Worm (Caenorhabditis elegans) whole organism, mixed stage, embryonic: Measurements from ENCODE around the gene col-147.

Source experiments
- ceh-83 ChIP-seq: fragments of 200-800 bp; sonication (Bioruptor generic); optimal IDR thresholded peaks from 2 replicates; lab custom pipeline; 2018; ENCODE audit warnings: mild to moderate bottlenecking, missing genetic modification characterization, missing compliant biosample characterization
- elt-3 ChIP-seq: fragments of 150-350 bp; optimal IDR thresholded peaks from 2 replicates; lab custom pipeline; 2014; ENCODE audit warnings: missing biosample characterization, missing genetic modification characterization
- lin-13 ChIP-seq: fragments of 150-350 bp; optimal IDR thresholded peaks from 2 replicates; lab custom pipeline; 2014; ENCODE audit warnings: missing biosample characterization, missing genetic modification characterization
- lsy-2 ChIP-seq: fragments of 150-350 bp; optimal IDR thresholded peaks from 2 replicates; lab custom pipeline; 2014; ENCODE audit warnings: missing biosample characterization, missing genetic modification characterization
- nhr-2 ChIP-seq: fragments of 150-350 bp; optimal IDR thresholded peaks from 2 replicates; lab custom pipeline; 2014; ENCODE audit warnings: missing biosample characterization, missing genetic modification characterization
- nhr-237 ChIP-seq: fragments of 150-350 bp; optimal IDR thresholded peaks from 2 replicates; lab custom pipeline; 2014; ENCODE audit warnings: missing biosample characterization, missing genetic modification characterization
- nhr-28 ChIP-seq: fragments of 150-350 bp; optimal IDR thresholded peaks from 2 replicates; lab custom pipeline; 2014; ENCODE audit warnings: missing biosample characterization, missing genetic modification characterization
- pha-4 ChIP-seq: fragments of 150-350 bp; optimal IDR thresholded peaks from 2 replicates; lab custom pipeline; 2018; ENCODE audit warnings: missing biosample characterization, missing genetic modification reagents, missing genetic modification characterization
- snpc-4 ChIP-seq: fragments of 150-350 bp; optimal IDR thresholded peaks from 2 replicates; lab custom pipeline; 2014; ENCODE audit warnings: missing biosample characterization, missing genetic modification characterization
- tbx-8 ChIP-seq: fragments of 200-800 bp; sonication (Bioruptor generic); optimal IDR thresholded peaks from 2 replicates; lab custom pipeline; 2018; ENCODE audit warnings: mild to moderate bottlenecking, missing genetic modification characterization, moderate library complexity, missing compliant biosample characterization
- unc-120 ChIP-seq: sonication (generic microtip); optimal IDR thresholded peaks from 2 replicates; lab custom pipeline; 2017; ENCODE audit warnings: missing genetic modification characterization, missing compliant biosample characterization; ENCODE audit not compliant: poor library complexity, severe bottlenecking
- unc-39 ChIP-seq: fragments of 150-350 bp; optimal IDR thresholded peaks from 2 replicates; lab custom pipeline; 2014; ENCODE audit warnings: missing biosample characterization, missing genetic modification characterization
- ztf-11 ChIP-seq: fragments of 150-350 bp; optimal IDR thresholded peaks from 2 replicates; lab custom pipeline; 2014; ENCODE audit warnings: missing biosample characterization, missing genetic modification characterization

DNA sequence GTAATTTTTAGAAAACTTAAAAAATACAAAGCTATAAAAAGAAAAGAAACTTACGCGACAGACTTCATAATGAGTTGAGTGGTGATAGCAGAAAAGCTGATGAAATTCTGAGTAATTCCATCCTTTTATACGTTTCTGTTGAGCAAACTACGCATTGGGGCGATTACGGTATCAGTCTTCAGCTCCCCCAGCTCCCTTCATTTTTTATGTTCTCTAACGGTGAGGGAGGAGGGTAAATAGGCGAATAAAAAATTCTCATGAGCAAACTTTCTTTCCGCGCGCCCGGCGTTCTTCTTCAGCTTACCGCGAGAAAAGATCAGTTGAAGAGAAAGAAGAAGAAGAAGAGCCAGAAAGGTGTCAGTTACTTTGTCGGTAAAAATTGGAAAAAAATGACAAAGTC is 14.2 kb downstream of the col-147 start, which contains the start of gene idpc-7:
- TF ChIP-seq unc-120 = no peak
- no peak for TF ChIP-seq elt-3 (tag; lab: Kevin White, UChicago)
- TF ChIP-seq nhr-2 (tag; lab: Kevin White, UChicago) = no peak
- no peak for TF ChIP-seq nhr-237 (tag; lab: Kevin White, UChicago)
- TF ChIP-seq ztf-11 (tag; lab: Kevin White, UChicago) = no peak
- no peak for TF ChIP-seq pha-4 (tag; lab: Kevin White, UChicago)
- no peak for TF ChIP-seq lin-13 (tag; lab: Kevin White, UChicago)
- TF ChIP-seq unc-39 = no peak
- no peak for TF ChIP-seq nhr-28 (tag; lab: Kevin White, UChicago)
- no peak for TF ChIP-seq snpc-4 (tag; lab: Kevin White, UChicago)
- no peak for TF ChIP-seq lsy-2 (tag; lab: Kevin White, UChicago)
- TF ChIP-seq ceh-83 = no peak
- no peak for TF ChIP-seq tbx-8 (GFP tag; lab: Kevin White, UChicago)
